Fruit fly (Drosophila melanogaster) S2 (cell line): Measurements from ENCODE around the gene CG33325.

Source experiments
- CG8478 ChIP-seq: fragments of >200 bp; optimal IDR thresholded peaks from 2 replicates; lab custom pipeline; 2018
- CTCF ChIP-seq, 2 experiments: fragments of >200 bp; optimal IDR thresholded peaks; 2 replicates each; lab custom pipeline; 2018

DNA sequence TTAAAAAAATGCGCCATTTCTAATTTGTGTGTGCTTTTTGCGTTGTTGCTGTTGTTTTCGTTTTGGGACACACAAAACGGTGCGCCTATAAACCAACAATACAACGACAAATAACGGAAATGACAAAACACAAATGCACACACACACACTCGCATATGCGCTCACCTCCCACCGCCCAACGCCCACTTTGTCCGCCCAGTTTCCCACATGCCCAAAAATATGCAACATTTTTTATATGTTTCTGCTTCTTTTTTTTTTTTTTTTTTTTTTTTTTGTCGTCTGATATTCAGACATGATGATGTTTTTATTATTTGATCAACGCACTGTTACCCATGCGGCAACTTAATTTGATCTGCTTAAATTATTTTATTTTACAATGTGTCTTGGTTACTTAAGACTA is 27.3 kb upstream of the CG33325 start:
- TF ChIP-seq CG8478 (lab: Kevin White, UChicago) (no peak), CTCF (optimal IDR thresholded peaks at IDR 0.05; lab: Kevin White, UChicago) (no peak)
